Fruit fly (Drosophila melanogaster) whole organism, embryonic: ENCODE results near the gene Prosbeta2.

ENCODE experiments used
- Ada2b ChIP-seq: fragments of 200-800 bp; sonication (Bioruptor generic); IDR thresholded peaks from 2 replicates; pipeline ENCODE4 v1.3.6; 2022; ENCODE audit warnings: missing biosample characterization, missing genetic modification characterization
- Aef1 ChIP-seq: fragments of 200-800 bp; sonication (Bioruptor generic); IDR thresholded peaks from 3 replicates; pipeline ENCODE4 v1.3.6; 2022; ENCODE audit warnings: missing biosample characterization, missing genetic modification characterization
- Atf3 ChIP-seq: fragments of 200-800 bp; sonication (Bioruptor generic); optimal IDR thresholded peaks from 3 replicates; lab custom pipeline; 2016; ENCODE audit warnings: missing biosample characterization, missing genetic modification characterization
- B-H1 ChIP-seq: fragments of 200-800 bp; sonication (Bioruptor generic); IDR thresholded peaks from 3 replicates; pipeline ENCODE4 v1.3.6; 2022; ENCODE audit warnings: missing biosample characterization, missing genetic modification characterization
- B-H2 ChIP-seq: fragments of 200-800 bp; sonication (Bioruptor generic); optimal IDR thresholded peaks from 2 replicates; lab custom pipeline; 2018; ENCODE audit warnings: missing biosample characterization, mild to moderate bottlenecking, missing genetic modification characterization
- Blimp-1 ChIP-seq: fragments of 200-800 bp; sonication (Bioruptor generic); optimal IDR thresholded peaks from 3 replicates; lab custom pipeline; 2018; ENCODE audit warnings: missing biosample characterization, missing genetic modification characterization, mild to moderate bottlenecking, moderate library complexity, missing genetic modification reagents
- CG10431 ChIP-seq: fragments of 200-800 bp; sonication (Bioruptor generic); optimal IDR thresholded peaks from 3 replicates; lab custom pipeline; 2018; ENCODE audit warnings: missing biosample characterization, mild to moderate bottlenecking, missing genetic modification characterization
- CG12391 ChIP-seq: fragments of 200-800 bp; sonication (Bioruptor generic); optimal IDR thresholded peaks from 3 replicates; lab custom pipeline; 2018; ENCODE audit warnings: missing biosample characterization, mild to moderate bottlenecking, missing genetic modification characterization, moderate library complexity
- CG16863 ChIP-seq: fragments of 200-800 bp; sonication (Bioruptor generic); optimal IDR thresholded peaks from 3 replicates; lab custom pipeline; 2016; ENCODE audit warnings: missing biosample characterization, missing genetic modification characterization
- CG18599 ChIP-seq: fragments of 200-800 bp; sonication (Bioruptor generic); optimal IDR thresholded peaks from 3 replicates; lab custom pipeline; 2017; ENCODE audit warnings: missing biosample characterization, missing genetic modification characterization, mild to moderate bottlenecking, moderate library complexity, missing genetic modification reagents
- CG32532 ChIP-seq: fragments of 200-800 bp; sonication (Bioruptor generic); IDR thresholded peaks from 2 replicates; pipeline ENCODE4 v1.3.6; 2022; ENCODE audit warnings: missing biosample characterization, missing genetic modification characterization
- CG3847 ChIP-seq: fragments of 200-800 bp; sonication (Bioruptor generic); IDR thresholded peaks from 2 replicates; pipeline ENCODE4 v1.3.6; 2022; ENCODE audit warnings: missing biosample characterization, missing genetic modification characterization
- CG4328 ChIP-seq: fragments of 200-800 bp; sonication (Bioruptor generic); optimal IDR thresholded peaks from 3 replicates; lab custom pipeline; 2017; ENCODE audit warnings: missing biosample characterization, missing genetic modification reagents, missing genetic modification characterization
- CG5180 ChIP-seq: fragments of 200-800 bp; sonication (Bioruptor generic); optimal IDR thresholded peaks from 3 replicates; lab custom pipeline; 2017; ENCODE audit warnings: missing biosample characterization, missing genetic modification characterization, mild to moderate bottlenecking, moderate library complexity, missing genetic modification reagents
- CG5953 ChIP-seq: fragments of 200-800 bp; sonication (Bioruptor generic); IDR thresholded peaks from 2 replicates; pipeline ENCODE4 v1.3.6; 2022; ENCODE audit warnings: missing biosample characterization, missing genetic modification characterization
- CG6254 ChIP-seq: fragments of 200-800 bp; sonication (Bioruptor generic); optimal IDR thresholded peaks from 3 replicates; lab custom pipeline; 2017; ENCODE audit warnings: mild to moderate bottlenecking, missing biosample characterization, missing genetic modification reagents, missing genetic modification characterization
- CG6654 ChIP-seq: fragments of 200-800 bp; sonication (Bioruptor generic); optimal IDR thresholded peaks from 2 replicates; lab custom pipeline; 2017; ENCODE audit warnings: missing biosample characterization, mild to moderate bottlenecking, missing genetic modification characterization
- CG6854 ChIP-seq: fragments of 200-800 bp; sonication (Bioruptor generic); optimal IDR thresholded peaks from 3 replicates; lab custom pipeline; 2017; ENCODE audit warnings: missing biosample characterization, mild to moderate bottlenecking, missing genetic modification characterization
- CG7928 ChIP-seq: fragments of 200-800 bp; sonication (Bioruptor generic); optimal IDR thresholded peaks from 2 replicates; lab custom pipeline; 2017; ENCODE audit warnings: missing biosample characterization, mild to moderate bottlenecking, missing genetic modification characterization
- CG7987 ChIP-seq: fragments of 200-800 bp; sonication (Bioruptor generic); optimal IDR thresholded peaks from 2 replicates; lab custom pipeline; 2018; ENCODE audit warnings: missing biosample characterization, mild to moderate bottlenecking, missing genetic modification characterization, moderate library complexity
- CG8089 ChIP-seq: fragments of 200-800 bp; sonication (Bioruptor generic); optimal IDR thresholded peaks from 3 replicates; lab custom pipeline; 2016; ENCODE audit warnings: missing biosample characterization, missing genetic modification characterization
- CG8924 ChIP-seq: fragments of 200-800 bp; optimal IDR thresholded peaks from 3 replicates; lab custom pipeline; 2019; ENCODE audit warnings: missing biosample characterization, mild to moderate bottlenecking, missing genetic modification characterization, moderate library complexity
- CHES-1-like ChIP-seq: fragments of 200-800 bp; sonication (Bioruptor generic); optimal IDR thresholded peaks from 2 replicates; lab custom pipeline; 2016; ENCODE audit warnings: missing biosample characterization, missing genetic modification characterization
- Chrac-16 ChIP-seq: fragments of 200-800 bp; sonication (Bioruptor generic); optimal IDR thresholded peaks from 3 replicates; lab custom pipeline; 2016; ENCODE audit warnings: missing biosample characterization, missing genetic modification characterization
- Ets97D ChIP-seq: fragments of 200-800 bp; sonication (Bioruptor generic); optimal IDR thresholded peaks from 3 replicates; lab custom pipeline; 2016; ENCODE audit warnings: missing biosample characterization, missing genetic modification characterization
- Gug ChIP-seq: fragments of 200-800 bp; sonication (Bioruptor generic); IDR thresholded peaks from 4 replicates; pipeline ENCODE4 v1.3.6; 2022; ENCODE audit warnings: missing biosample characterization, missing genetic modification characterization
- H15 ChIP-seq: fragments of 200-800 bp; sonication (Bioruptor generic); IDR thresholded peaks from 3 replicates; pipeline ENCODE4 v1.3.6; 2022; ENCODE audit warnings: missing biosample characterization, missing genetic modification characterization
- HLH54F ChIP-seq: fragments of 200-800 bp; sonication (Bioruptor generic); optimal IDR thresholded peaks from 3 replicates; lab custom pipeline; 2016; ENCODE audit warnings: missing biosample characterization, missing genetic modification characterization
- Hr78 ChIP-seq, 2 experiments: fragments of 200-800 bp in 1 of 2; fragments of >200 bp in 1 of 2; sonication (Bioruptor generic) in 1 of 2; optimal IDR thresholded peaks; 2 replicates each; lab custom pipeline; 2017 to 2019; ENCODE audit warnings: missing biosample characterization in 2 of 2, missing genetic modification characterization in 2 of 2, mild to moderate bottlenecking in 1 of 2, moderate library complexity in 1 of 2
- Med ChIP-seq: fragments of 200-800 bp; sonication (Bioruptor generic); peaks from one replicate; lab custom pipeline; 2016; ENCODE audit warnings: missing biosample characterization, missing genetic modification characterization, mild to moderate bottlenecking, inconsistent platforms, moderate library complexity
- Optix ChIP-seq: fragments of 200-800 bp; sonication (Bioruptor generic); IDR thresholded peaks from 3 replicates; pipeline ENCODE4 v1.3.6; 2022; ENCODE audit warnings: missing biosample characterization, missing genetic modification characterization
- Spps ChIP-seq: fragments of 200-800 bp; sonication (Bioruptor generic); optimal IDR thresholded peaks from 2 replicates; lab custom pipeline; 2018; ENCODE audit warnings: missing biosample characterization, mild to moderate bottlenecking, missing genetic modification characterization
- Sry-δ ChIP-seq: fragments of 200-800 bp; sonication (Bioruptor generic); optimal IDR thresholded peaks from 2 replicates; lab custom pipeline; 2016; ENCODE audit warnings: missing biosample characterization, missing genetic modification characterization
- Vsx1 ChIP-seq: fragments of 200-800 bp; sonication (Bioruptor generic); optimal IDR thresholded peaks from 2 replicates; lab custom pipeline; 2017; ENCODE audit warnings: missing biosample characterization, mild to moderate bottlenecking, missing genetic modification characterization, missing genetic modification reagents
- br ChIP-seq: fragments of >200 bp; optimal IDR thresholded peaks from 2 replicates; lab custom pipeline; 2017
- cas ChIP-seq: fragments of 200-800 bp; sonication (Bioruptor generic); IDR thresholded peaks from 2 replicates; pipeline ENCODE4 v1.3.6; 2022; ENCODE audit warnings: missing biosample characterization, missing genetic modification characterization
- chm ChIP-seq: fragments of 200-800 bp; sonication (Bioruptor generic); IDR thresholded peaks from 2 replicates; pipeline ENCODE4 v1.3.6; 2022; ENCODE audit warnings: missing biosample characterization, missing genetic modification characterization
- croc ChIP-seq: fragments of 200-800 bp; sonication (Bioruptor generic); conservative IDR thresholded peaks from 3 replicates; pipeline ENCODE4 v1.3.6; 2022; ENCODE audit warnings: missing biosample characterization, missing genetic modification characterization
- danr ChIP-seq: fragments of 200-800 bp; sonication (Bioruptor generic); IDR thresholded peaks from 2 replicates; pipeline ENCODE4 v1.3.6; 2022; ENCODE audit warnings: missing biosample characterization, missing genetic modification characterization
- dpn ChIP-seq, 2 experiments: fragments of 200-800 bp; sonication (Bioruptor generic); optimal IDR thresholded peaks; 3 replicates each; lab custom pipeline; 2016; ENCODE audit warnings: missing biosample characterization in 2 of 2, missing genetic modification characterization in 2 of 2
- eyg ChIP-seq: fragments of 200-800 bp; sonication (Bioruptor generic); optimal IDR thresholded peaks from 3 replicates; lab custom pipeline; 2016; ENCODE audit warnings: missing biosample characterization, missing genetic modification characterization
- fd3F ChIP-seq: fragments of 200-800 bp; sonication (Bioruptor generic); optimal IDR thresholded peaks from 2 replicates; lab custom pipeline; 2018; ENCODE audit warnings: missing biosample characterization, mild to moderate bottlenecking, missing genetic modification characterization, moderate library complexity
- ind ChIP-seq: fragments of 200-800 bp; sonication (Bioruptor generic); optimal IDR thresholded peaks from 3 replicates; lab custom pipeline; 2016; ENCODE audit warnings: missing biosample characterization, missing genetic modification characterization
- insv ChIP-seq, 2 experiments: fragments of 200-800 bp; sonication (Bioruptor generic); optimal IDR thresholded peaks; 3 replicates each; lab custom pipeline; 2016 to 2018; ENCODE audit warnings: missing biosample characterization in 2 of 2, missing genetic modification characterization in 2 of 2
- jumu ChIP-seq: fragments of 200-800 bp; sonication (Bioruptor generic); optimal IDR thresholded peaks from 3 replicates; lab custom pipeline; 2016; ENCODE audit warnings: missing biosample characterization, missing genetic modification characterization
- kni ChIP-seq: fragments of 200-800 bp; sonication (Bioruptor generic); optimal IDR thresholded peaks from 3 replicates; lab custom pipeline; 2017; ENCODE audit warnings: mild to moderate bottlenecking, missing biosample characterization, missing genetic modification reagents, missing genetic modification characterization
- odd ChIP-seq: fragments of 200-800 bp; sonication (Bioruptor generic); optimal IDR thresholded peaks from 2 replicates; lab custom pipeline; 2017; ENCODE audit warnings: missing biosample characterization, mild to moderate bottlenecking, missing genetic modification characterization
- ttk ChIP-seq: fragments of 200-800 bp; sonication (Bioruptor generic); IDR thresholded peaks from 2 replicates; pipeline ENCODE4 v2.1.2; 2022; ENCODE audit warnings: missing biosample characterization, missing genetic modification characterization
- tx ChIP-seq: fragments of 200-800 bp; sonication (Bioruptor generic); optimal IDR thresholded peaks from 2 replicates; lab custom pipeline; 2016; ENCODE audit warnings: missing biosample characterization, missing genetic modification characterization
- vnd ChIP-seq: fragments of 200-800 bp; sonication (Bioruptor generic); IDR thresholded peaks from 3 replicates; pipeline ENCODE4 v1.3.6; 2022; ENCODE audit warnings: missing biosample characterization, missing genetic modification characterization; ENCODE audit not compliant: partially characterized antibody
- zf30C ChIP-seq: fragments of 200-800 bp; sonication (Bioruptor generic); optimal IDR thresholded peaks from 3 replicates; lab custom pipeline; 2018; ENCODE audit warnings: missing biosample characterization, mild to moderate bottlenecking, missing genetic modification characterization

The Prosbeta2 gene

DNA sequence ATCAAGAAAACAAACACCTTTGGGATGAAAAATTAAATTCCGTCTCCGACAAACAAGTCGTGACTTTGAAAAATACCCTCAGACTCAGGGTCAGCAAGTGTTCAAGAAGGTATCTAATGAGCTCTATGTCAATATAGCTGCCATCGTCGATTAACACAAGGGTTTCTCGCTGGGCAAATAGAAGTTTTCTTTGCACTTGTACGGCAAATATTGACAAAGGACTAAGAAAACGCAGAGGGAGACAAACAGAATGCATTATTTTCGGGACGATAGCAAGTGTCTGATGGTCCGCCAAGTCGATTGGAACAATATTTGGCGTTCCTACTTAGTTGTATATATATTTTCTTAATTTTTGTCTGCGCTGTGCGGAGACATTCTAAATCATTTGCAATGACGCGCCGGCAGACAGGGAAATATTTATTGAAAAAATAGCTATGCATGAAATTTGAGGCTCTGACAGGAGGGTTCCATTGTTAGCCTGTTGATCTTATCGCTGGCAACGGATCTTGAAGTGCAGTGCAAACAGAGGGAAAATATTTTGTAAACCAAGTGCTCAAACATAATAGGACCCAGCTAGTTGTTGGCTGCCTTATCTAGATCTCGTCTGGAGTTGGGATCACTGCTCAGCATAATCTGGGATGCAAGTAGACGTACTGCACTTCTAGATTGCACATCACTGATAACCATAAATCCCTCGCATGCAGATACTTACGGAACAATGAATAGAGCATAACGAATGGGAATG, 43.3 kb upstream of the Prosbeta2 start (continued):
- TF ChIP-seq Blimp-1 (no peak), H15 (GFP tag; lab: Robert Waterston, UW) (no peak), ind (GFP tag; lab: Kevin White, UChicago) (no peak), insv (GFP tag; optimal IDR thresholded peaks at IDR 0.05; lab: Kevin White, UChicago) (peak in 1 of 2 experiments; percentile 63), eyg (GFP tag; lab: Kevin White, UChicago) (no peak), chm (GFP tag; lab: Robert Waterston, UW) (no peak), HLH54F (GFP tag; lab: Kevin White, UChicago) (no peak), odd (GFP tag; lab: Kevin White, UChicago) (peak; percentile 37), CG4328 (GFP tag; lab: Kevin White, UChicago) (no peak), CG8924 (tag; lab: Kevin White, UChicago) (peak; percentile 72), br (lab: Kevin White, UChicago) (no peak), CG16863 (peak; percentile 4), CG10431 (GFP tag; lab: Kevin White, UChicago) (no peak), CG12391 (tag; lab: Kevin White, UChicago) (peak; percentile 9), dpn (GFP tag; optimal IDR thresholded peaks at IDR 0.05; lab: Kevin White, UChicago) (peak in 1 of 2 experiments; percentile 20), CG32532 (no peak), tx (no peak), Atf3 (GFP tag; lab: Kevin White, UChicago) (no peak), B-H1 (GFP tag; lab: Robert Waterston, UW) (no peak), CG18599 (GFP tag; lab: Kevin White, UChicago) (no peak), Optix (no peak), Gug (no peak), CG3847 (GFP tag; lab: Robert Waterston, UW) (no peak), Vsx1 (GFP tag; lab: Kevin White, UChicago) (peak; percentile 54), Ada2b (GFP tag; lab: Robert Waterston, UW) (no peak), zf30C (GFP tag; lab: Kevin White, UChicago) (no peak), croc (GFP tag; lab: Robert Waterston, UW) (no peak), fd3F (GFP tag; lab: Kevin White, UChicago) (no peak), CG5180 (no peak), CG6254 (GFP tag; lab: Kevin White, UChicago) (peak; percentile 50), CHES-1-like (GFP tag; lab: Kevin White, UChicago) (peak; percentile 18), Ets97D (GFP tag; lab: Kevin White, UChicago) (no peak), ttk (no peak), Sry-δ (GFP tag; lab: Kevin White, UChicago) (no peak), Aef1 (GFP tag; lab: Robert Waterston, UW) (no peak), CG6854 (no peak), CG5953 (GFP tag; lab: Robert Waterston, UW) (no peak), Chrac-16 (GFP tag; lab: Kevin White, UChicago) (no peak), CG7928 (GFP tag; lab: Kevin White, UChicago) (no peak), CG8089 (GFP tag; lab: Kevin White, UChicago) (no peak), Med (GFP tag; lab: Kevin White, UChicago) (no peak), cas (no peak), CG6654 (GFP tag; lab: Kevin White, UChicago) (no peak), danr (GFP tag; lab: Robert Waterston, UW) (no peak), vnd (GFP tag; lab: Robert Waterston, UW) (no peak), CG7987 (GFP tag; lab: Kevin White, UChicago) (no peak), jumu (no peak), kni (GFP tag; lab: Kevin White, UChicago) (peak; percentile 52), Hr78 (GFP tag; optimal IDR thresholded peaks at IDR 0.05; lab: Kevin White, UChicago) (no peak), Spps (tag; lab: Kevin White, UChicago) (no peak), B-H2 (GFP tag; lab: Kevin White, UChicago) (no peak)
